Worm (Caenorhabditis elegans) whole organism, L1 larva: ENCODE measurements around the gene C03B1.10.
A peak's percentile ranks its signal among the peaks of the same experiment; 100 is the strongest.

ENCODE experiments used
- ceh-8 ChIP-seq: fragments of 200-800 bp; sonication (Bioruptor generic); optimal IDR thresholded peaks from 2 replicates; lab custom pipeline; 2018; ENCODE audit warnings: mild to moderate bottlenecking, missing genetic modification characterization, moderate library complexity, missing compliant biosample characterization
- dpl-1 ChIP-seq, 3 experiments: fragments of 150-350 bp in 2 of 3; sonication (generic microtip) in 1 of 3; optimal IDR thresholded peaks; 2 replicates each; lab custom pipeline; 2014 to 2017; ENCODE audit warnings: missing biosample characterization in 3 of 3, missing genetic modification characterization in 3 of 3, missing genetic modification reagents in 3 of 3
- irx-1 ChIP-seq: sonication (generic microtip); optimal IDR thresholded peaks from 2 replicates; lab custom pipeline; 2016; ENCODE audit warnings: missing genetic modification characterization, missing compliant biosample characterization
- nhr-11 ChIP-seq: fragments of 150-350 bp; optimal IDR thresholded peaks from 2 replicates; lab custom pipeline; 2014; ENCODE audit warnings: missing biosample characterization, missing genetic modification characterization
- snpc-4 ChIP-seq: fragments of 150-350 bp; optimal IDR thresholded peaks from 2 replicates; lab custom pipeline; 2014; ENCODE audit warnings: missing biosample characterization, missing genetic modification characterization
- unc-86 ChIP-seq: sonication (generic microtip); optimal IDR thresholded peaks from 2 replicates; lab custom pipeline; 2016; ENCODE audit warnings: missing genetic modification characterization, missing compliant biosample characterization
- vab-15 ChIP-seq: sonication (generic microtip); optimal IDR thresholded peaks from 2 replicates; lab custom pipeline; 2017; ENCODE audit warnings: missing genotype, mild to moderate bottlenecking, missing genetic modification characterization, missing compliant biosample characterization
- ztf-4 ChIP-seq: fragments of 150-350 bp; optimal IDR thresholded peaks from 2 replicates; lab custom pipeline; 2014; ENCODE audit warnings: missing biosample characterization, missing genetic modification characterization

- TF ChIP-seq vab-15 (tag; lab: Kevin White, UChicago) (no peak), ceh-8 (no peak), nhr-11 (tag; lab: Kevin White, UChicago) (no peak), dpl-1 (GFP tag; optimal IDR thresholded peaks at IDR 0.05; lab: Kevin White, UChicago) (peak in 1 of 3 experiments; percentile 1), ztf-4 (tag; lab: Kevin White, UChicago) (no peak), irx-1 (peak; percentile 49), snpc-4 (tag; lab: Kevin White, UChicago) (no peak), unc-86 (tag; lab: Kevin White, UChicago) (peak; percentile 20)
These were observed 13.8 kb upstream of the C03B1.10 start for ce11 chrX:6371192-6372116.
